Fruit fly (Drosophila melanogaster) whole organism, prepupa: ENCODE results near the gene CG33514.
A peak's percentile ranks its signal among the peaks of the same experiment; 100 is the strongest.

Experiments
- Blimp-1 ChIP-seq: fragments of 200-800 bp; sonication (Bioruptor generic); optimal IDR thresholded peaks from 3 replicates; lab custom pipeline; 2017; ENCODE audit warnings: missing biosample characterization, missing genetic modification characterization, mild to moderate bottlenecking, moderate library complexity, missing genetic modification reagents
- CG10631 ChIP-seq: fragments of 200-800 bp; sonication (Bioruptor generic); optimal IDR thresholded peaks from 2 replicates; lab custom pipeline; 2016; ENCODE audit warnings: missing biosample characterization, missing genetic modification characterization
- CG11294 ChIP-seq: fragments of 200-800 bp; sonication (Bioruptor generic); IDR thresholded peaks from 2 replicates; pipeline ENCODE4 v1.3.6; 2022; ENCODE audit warnings: missing biosample characterization, missing genetic modification characterization
- CG11762 ChIP-seq: fragments of 200-800 bp; sonication (Bioruptor generic); optimal IDR thresholded peaks from 3 replicates; lab custom pipeline; 2016; ENCODE audit warnings: missing biosample characterization, missing genetic modification characterization; ENCODE audit not compliant: insufficient read depth
- CG11902 ChIP-seq: fragments of 200-800 bp; sonication (Bioruptor generic); optimal IDR thresholded peaks from 3 replicates; lab custom pipeline; 2016; ENCODE audit warnings: missing biosample characterization, missing genetic modification characterization
- CG15336 ChIP-seq: fragments of 200-800 bp; sonication (Bioruptor generic); IDR thresholded peaks from 2 replicates; pipeline ENCODE4 v1.3.6; 2022; ENCODE audit warnings: missing biosample characterization, missing genetic modification characterization
- CG1621 ChIP-seq: fragments of 200-800 bp; sonication (Bioruptor generic); optimal IDR thresholded peaks from 3 replicates; lab custom pipeline; 2018; ENCODE audit warnings: missing biosample characterization, mild to moderate bottlenecking, missing genetic modification characterization
- CG16779 ChIP-seq: fragments of 200-800 bp; sonication (Bioruptor generic); optimal IDR thresholded peaks from 3 replicates; lab custom pipeline; 2017; ENCODE audit warnings: missing biosample characterization, mild to moderate bottlenecking, missing genetic modification characterization
- CG3032 ChIP-seq: fragments of 200-800 bp; optimal IDR thresholded peaks from 2 replicates; lab custom pipeline; 2019; ENCODE audit warnings: missing biosample characterization, mild to moderate bottlenecking, missing genetic modification characterization, moderate library complexity
- CG31627 ChIP-seq: fragments of 200-800 bp; sonication (Bioruptor generic); optimal IDR thresholded peaks from 3 replicates; lab custom pipeline; 2016; ENCODE audit warnings: missing biosample characterization, missing genetic modification characterization
- CG32006 ChIP-seq: fragments of 200-800 bp; sonication (Bioruptor generic); optimal IDR thresholded peaks from 3 replicates; lab custom pipeline; 2017; ENCODE audit warnings: missing biosample characterization, mild to moderate bottlenecking, missing genetic modification characterization
- CG34406 ChIP-seq: fragments of 200-800 bp; sonication (Bioruptor generic); optimal IDR thresholded peaks from 3 replicates; lab custom pipeline; 2016; ENCODE audit warnings: missing biosample characterization, missing genetic modification characterization
- CG3919 ChIP-seq: fragments of 200-800 bp; sonication (Bioruptor generic); optimal IDR thresholded peaks from 3 replicates; lab custom pipeline; 2016; ENCODE audit warnings: missing biosample characterization, missing genetic modification characterization
- CG6163 ChIP-seq: fragments of 200-800 bp; sonication (Bioruptor generic); IDR thresholded peaks from 3 replicates; pipeline ENCODE4 v1.3.6; 2022; ENCODE audit warnings: missing biosample characterization, missing genetic modification characterization
- CG6276 ChIP-seq: fragments of 200-800 bp; sonication (Bioruptor generic); optimal IDR thresholded peaks from 2 replicates; lab custom pipeline; 2017; ENCODE audit warnings: missing biosample characterization, mild to moderate bottlenecking, missing genetic modification characterization
- CG6808 ChIP-seq: fragments of 200-800 bp; sonication (Bioruptor generic); optimal IDR thresholded peaks from 3 replicates; lab custom pipeline; 2017; ENCODE audit warnings: missing biosample characterization, missing genetic modification characterization, mild to moderate bottlenecking, moderate library complexity, missing genetic modification reagents
- CG6854 ChIP-seq: fragments of 200-800 bp; sonication (Bioruptor generic); optimal IDR thresholded peaks from 2 replicates; lab custom pipeline; 2017; ENCODE audit warnings: missing biosample characterization, mild to moderate bottlenecking, missing genetic modification characterization
- CG7368 ChIP-seq: fragments of 200-800 bp; sonication (Bioruptor generic); optimal IDR thresholded peaks from 3 replicates; lab custom pipeline; 2016; ENCODE audit warnings: missing biosample characterization, missing genetic modification characterization
- CG8119 ChIP-seq: fragments of 200-800 bp; sonication (Bioruptor generic); IDR thresholded peaks from 3 replicates; pipeline ENCODE4 v1.3.6; 2022; ENCODE audit warnings: missing biosample characterization, missing genetic modification characterization
- CG8632 ChIP-seq: fragments of 200-800 bp; sonication (Bioruptor generic); optimal IDR thresholded peaks from 3 replicates; lab custom pipeline; 2016; ENCODE audit warnings: missing biosample characterization, missing genetic modification characterization
- CG9139 ChIP-seq: fragments of 200-800 bp; sonication (Bioruptor generic); optimal IDR thresholded peaks from 3 replicates; lab custom pipeline; 2017; ENCODE audit warnings: missing biosample characterization, mild to moderate bottlenecking, missing genetic modification characterization
- Eip75B ChIP-seq: fragments of 200-800 bp; sonication (Bioruptor generic); optimal IDR thresholded peaks from 3 replicates; lab custom pipeline; 2016; ENCODE audit warnings: missing biosample characterization, missing genetic modification characterization
- Eip78C ChIP-seq: fragments of 200-800 bp; sonication (Bioruptor generic); peaks from one replicate; lab custom pipeline; 2016; ENCODE audit warnings: missing biosample characterization, missing genetic modification characterization
- Eip93F ChIP-seq: fragments of 200-800 bp; sonication (Bioruptor generic); optimal IDR thresholded peaks from 2 replicates; lab custom pipeline; 2016; ENCODE audit warnings: missing biosample characterization, mild to moderate bottlenecking, missing genetic modification characterization
- Ets21C ChIP-seq: fragments of 200-800 bp; sonication (Bioruptor generic); optimal IDR thresholded peaks from 3 replicates; lab custom pipeline; 2016; ENCODE audit warnings: missing biosample characterization, missing genetic modification characterization
- Gug ChIP-seq: fragments of 200-800 bp; sonication (Bioruptor generic); IDR thresholded peaks from 2 replicates; pipeline ENCODE4 v1.3.6; 2022; ENCODE audit warnings: missing biosample characterization, missing genetic modification characterization
- Hr39 ChIP-seq: fragments of 200-800 bp; sonication (Bioruptor generic); optimal IDR thresholded peaks from 2 replicates; lab custom pipeline; 2016; ENCODE audit warnings: missing biosample characterization, missing genetic modification characterization
- Lpt ChIP-seq: fragments of 200-800 bp; sonication (Bioruptor generic); optimal IDR thresholded peaks from 3 replicates; lab custom pipeline; 2016; ENCODE audit warnings: missing biosample characterization, missing genetic modification characterization
- Met ChIP-seq: fragments of 200-800 bp; sonication (Bioruptor generic); optimal IDR thresholded peaks from 3 replicates; lab custom pipeline; 2016; ENCODE audit warnings: missing biosample characterization, missing genetic modification characterization
- Smox ChIP-seq: fragments of 200-800 bp; sonication (Bioruptor generic); optimal IDR thresholded peaks from 3 replicates; lab custom pipeline; 2016; ENCODE audit warnings: missing biosample characterization, missing genetic modification characterization
- Sox102F ChIP-seq: fragments of 200-800 bp; sonication (Bioruptor generic); optimal IDR thresholded peaks from 2 replicates; lab custom pipeline; 2016; ENCODE audit warnings: missing biosample characterization, mild to moderate bottlenecking, missing genetic modification characterization
- Sox15 ChIP-seq: fragments of 200-800 bp; sonication (Bioruptor generic); optimal IDR thresholded peaks from 3 replicates; lab custom pipeline; 2016; ENCODE audit warnings: missing biosample characterization, missing genetic modification characterization
- achi ChIP-seq: fragments of 200-800 bp; sonication (Bioruptor generic); optimal IDR thresholded peaks from 3 replicates; lab custom pipeline; 2016; ENCODE audit warnings: missing biosample characterization, missing genetic modification characterization
- cyc ChIP-seq: fragments of 200-800 bp; sonication (Bioruptor generic); optimal IDR thresholded peaks from 3 replicates; lab custom pipeline; 2016; ENCODE audit warnings: missing biosample characterization, missing genetic modification characterization
- dac ChIP-seq: fragments of 200-800 bp; sonication (Bioruptor generic); optimal IDR thresholded peaks from 2 replicates; lab custom pipeline; 2017; ENCODE audit warnings: missing biosample characterization, mild to moderate bottlenecking, missing genetic modification characterization
- eg ChIP-seq: fragments of 200-800 bp; sonication (Bioruptor generic); IDR thresholded peaks from 3 replicates; pipeline ENCODE4 v1.3.6; 2022; ENCODE audit warnings: missing biosample characterization, missing genetic modification characterization
- esn ChIP-seq: fragments of 200-800 bp; sonication (Bioruptor generic); optimal IDR thresholded peaks from 2 replicates; lab custom pipeline; 2016; ENCODE audit warnings: missing biosample characterization, mild to moderate bottlenecking, missing genetic modification characterization, moderate library complexity
- lz ChIP-seq: fragments of 200-800 bp; sonication (Bioruptor generic); optimal IDR thresholded peaks from 3 replicates; lab custom pipeline; 2016; ENCODE audit warnings: missing biosample characterization, missing genetic modification characterization
- pdm3 ChIP-seq: fragments of 200-800 bp; sonication (Bioruptor generic); optimal IDR thresholded peaks from 3 replicates; lab custom pipeline; 2016; ENCODE audit warnings: missing biosample characterization, missing genetic modification characterization
- salr ChIP-seq, 2 experiments: fragments of 200-800 bp; sonication (Bioruptor generic); optimal IDR thresholded peaks; 3 replicates each; lab custom pipeline; 2016 to 2018; ENCODE audit warnings: missing biosample characterization in 2 of 2, missing genetic modification characterization in 2 of 2, mild to moderate bottlenecking in 1 of 2
- spab ChIP-seq: fragments of 200-800 bp; sonication (Bioruptor generic); optimal IDR thresholded peaks from 2 replicates; lab custom pipeline; 2017; ENCODE audit warnings: missing biosample characterization, mild to moderate bottlenecking, missing genetic modification characterization, missing genetic modification reagents
- ss ChIP-seq, 2 experiments: fragments of 200-800 bp; sonication (Bioruptor generic); optimal IDR thresholded peaks; 2 replicates in 1 of 2; 3 replicates in 1 of 2; lab custom pipeline; 2017 to 2018; ENCODE audit warnings: mild to moderate bottlenecking in 2 of 2, missing biosample characterization in 2 of 2, missing genetic modification characterization in 2 of 2, moderate library complexity in 1 of 2
- svp ChIP-seq: fragments of 200-800 bp; sonication (Bioruptor generic); peaks from one replicate; lab custom pipeline; 2016; ENCODE audit warnings: missing biosample characterization, missing genetic modification characterization
- topi ChIP-seq: fragments of 200-800 bp; sonication (Bioruptor generic); optimal IDR thresholded peaks from 3 replicates; lab custom pipeline; 2016; ENCODE audit warnings: missing biosample characterization, missing genetic modification characterization

CG33514 gene

dm6 chr3L:4384326-4384662 is 19.1 kb downstream of the CG33514 start, which contains the start of gene slow (continued):
- TF ChIP-seq CG7368 (GFP tag; lab: Kevin White, UChicago) (no peak), CG11902 (GFP tag; lab: Kevin White, UChicago) (no peak), topi (GFP tag; lab: Kevin White, UChicago) (peak; percentile 20), pdm3 (no peak), CG8632 (no peak), CG10631 (GFP tag; lab: Kevin White, UChicago) (no peak), CG9139 (GFP tag; lab: Kevin White, UChicago) (no peak), CG3919 (GFP tag; lab: Kevin White, UChicago) (peak; percentile 43), dac (GFP tag; lab: Kevin White, UChicago) (no peak), CG11762 (GFP tag; lab: Kevin White, UChicago) (no peak), CG6163 (GFP tag; lab: Robert Waterston, UW) (peak; percentile 61), lz (no peak), Sox15 (no peak), Smox (GFP tag; lab: Kevin White, UChicago) (no peak), CG3032 (tag; lab: Kevin White, UChicago) (no peak), ss (GFP tag; optimal IDR thresholded peaks at IDR 0.05; lab: Kevin White, UChicago) (no peak), cyc (GFP tag; lab: Kevin White, UChicago) (peak; percentile 3), CG11294 (no peak), CG6276 (GFP tag; lab: Kevin White, UChicago) (peak; percentile 37), Hr39 (GFP tag; lab: Kevin White, UChicago) (no peak), Sox102F (GFP tag; lab: Kevin White, UChicago) (no peak), CG31627 (GFP tag; lab: Kevin White, UChicago) (no peak), Ets21C (GFP tag; lab: Kevin White, UChicago) (no peak), svp (GFP tag; lab: Kevin White, UChicago) (peak; percentile 50), Blimp-1 (GFP tag; lab: Kevin White, UChicago) (peak; percentile 94), eg (no peak), CG6854 (GFP tag; lab: Kevin White, UChicago) (peak; percentile 0), Eip75B (GFP tag; lab: Kevin White, UChicago) (no peak), CG16779 (tag; lab: Kevin White, UChicago) (no peak), CG32006 (GFP tag; lab: Kevin White, UChicago) (no peak), Eip93F (GFP tag; lab: Kevin White, UChicago) (no peak)

- TF ChIP-seq Eip75B (GFP tag; lab: Kevin White, UChicago) (no peak), CG6163 (GFP tag; lab: Robert Waterston, UW) (no peak), svp (GFP tag; lab: Kevin White, UChicago) (peak; percentile 45), Eip78C (GFP tag; lab: Kevin White, UChicago) (no peak)
These were observed 23.0 kb downstream of the CG33514 start for dm6 chr3L:4388215-4388614.

- no peak for TF ChIP-seq CG3032 (tag; lab: Kevin White, UChicago)
- no peak for TF ChIP-seq CG9139 (GFP tag; lab: Kevin White, UChicago)
- TF ChIP-seq achi (GFP tag; lab: Kevin White, UChicago), result no peak
- TF ChIP-seq Hr39 (GFP tag; lab: Kevin White, UChicago), result peak; percentile 42
- TF ChIP-seq Lpt (GFP tag; lab: Kevin White, UChicago), result no peak
- no peak for TF ChIP-seq ss (GFP tag; optimal IDR thresholded peaks at IDR 0.05; lab: Kevin White, UChicago)
- no peak for TF ChIP-seq CG32006 (GFP tag; lab: Kevin White, UChicago)
- TF ChIP-seq CG6808 (GFP tag; lab: Kevin White, UChicago), result no peak
- peak; percentile 50; the same call in 1 of the 2 replicates for TF ChIP-seq CG15336 (GFP tag; lab: Robert Waterston, UW)
- peak; percentile 47 for TF ChIP-seq CG31627 (GFP tag; lab: Kevin White, UChicago)
- peak; percentile 37 for TF ChIP-seq cyc (GFP tag; lab: Kevin White, UChicago)
- TF ChIP-seq CG3919 (GFP tag; lab: Kevin White, UChicago), result peak; percentile 39
- TF ChIP-seq Sox102F (GFP tag; lab: Kevin White, UChicago), result peak; percentile 26
- no peak for TF ChIP-seq Gug (GFP tag; lab: Robert Waterston, UW)
- TF ChIP-seq eg, result 0 out of 3 replicates have a peak, but pooled peaks have one; percentile 8
- peak; percentile 30 for TF ChIP-seq Smox (GFP tag; lab: Kevin White, UChicago)
- TF ChIP-seq dac (GFP tag; lab: Kevin White, UChicago), result no peak
- TF ChIP-seq CG8119 (GFP tag; lab: Robert Waterston, UW), result no peak
- TF ChIP-seq CG6163 (GFP tag; lab: Robert Waterston, UW), result no peak
- no peak for TF ChIP-seq CG10631 (GFP tag; lab: Kevin White, UChicago)
- TF ChIP-seq CG7368 (GFP tag; lab: Kevin White, UChicago), result no peak
- no peak for TF ChIP-seq CG11902 (GFP tag; lab: Kevin White, UChicago)
- TF ChIP-seq esn (GFP tag; lab: Kevin White, UChicago), result peak; percentile 38
- no peak for TF ChIP-seq spab
- TF ChIP-seq Blimp-1 (GFP tag; lab: Kevin White, UChicago), result no peak
- no peak for TF ChIP-seq CG1621 (tag; lab: Kevin White, UChicago)
- no peak for TF ChIP-seq Sox15
- TF ChIP-seq pdm3, result no peak
- TF ChIP-seq CG8632, result no peak
- TF ChIP-seq CG34406, result no peak
- TF ChIP-seq Eip78C (GFP tag; lab: Kevin White, UChicago), result peak; percentile 62
- no peak for TF ChIP-seq CG11294
- TF ChIP-seq Met (GFP tag; lab: Kevin White, UChicago), result peak; percentile 53
- TF ChIP-seq svp (GFP tag; lab: Kevin White, UChicago), result peak; percentile 72
- no peak for TF ChIP-seq salr (GFP tag; optimal IDR thresholded peaks at IDR 0.05; lab: Kevin White, UChicago)
- TF ChIP-seq CG6276 (GFP tag; lab: Kevin White, UChicago), result no peak
These were observed 23.9 kb downstream of the CG33514 start for dm6 chr3L:4389104-4389503.
